Fruit fly (Drosophila melanogaster) whole organism, prepupa: Measurements from ENCODE around the gene gpp.

Experiments
- CG11762 ChIP-seq: fragments of 200-800 bp; sonication (Bioruptor generic); optimal IDR thresholded peaks from 3 replicates; lab custom pipeline; 2016; ENCODE audit warnings: missing biosample characterization, missing genetic modification characterization; ENCODE audit not compliant: insufficient read depth
- CG11902 ChIP-seq: fragments of 200-800 bp; sonication (Bioruptor generic); optimal IDR thresholded peaks from 3 replicates; lab custom pipeline; 2016; ENCODE audit warnings: missing biosample characterization, missing genetic modification characterization
- CG3032 ChIP-seq: fragments of 200-800 bp; optimal IDR thresholded peaks from 2 replicates; lab custom pipeline; 2019; ENCODE audit warnings: missing biosample characterization, mild to moderate bottlenecking, missing genetic modification characterization, moderate library complexity
- CG3919 ChIP-seq: fragments of 200-800 bp; sonication (Bioruptor generic); optimal IDR thresholded peaks from 3 replicates; lab custom pipeline; 2016; ENCODE audit warnings: missing biosample characterization, missing genetic modification characterization
- CG6792 ChIP-seq: fragments of 200-800 bp; sonication (Bioruptor generic); optimal IDR thresholded peaks from 3 replicates; lab custom pipeline; 2016; ENCODE audit warnings: missing biosample characterization, missing genetic modification characterization
- CG6808 ChIP-seq: fragments of 200-800 bp; sonication (Bioruptor generic); optimal IDR thresholded peaks from 3 replicates; lab custom pipeline; 2017; ENCODE audit warnings: missing biosample characterization, missing genetic modification characterization, mild to moderate bottlenecking, moderate library complexity, missing genetic modification reagents
- Lpt ChIP-seq: fragments of 200-800 bp; sonication (Bioruptor generic); optimal IDR thresholded peaks from 3 replicates; lab custom pipeline; 2016; ENCODE audit warnings: missing biosample characterization, missing genetic modification characterization
- Met ChIP-seq: fragments of 200-800 bp; sonication (Bioruptor generic); optimal IDR thresholded peaks from 3 replicates; lab custom pipeline; 2016; ENCODE audit warnings: missing biosample characterization, missing genetic modification characterization
- Smox ChIP-seq: fragments of 200-800 bp; sonication (Bioruptor generic); optimal IDR thresholded peaks from 3 replicates; lab custom pipeline; 2016; ENCODE audit warnings: missing biosample characterization, missing genetic modification characterization
- achi ChIP-seq: fragments of 200-800 bp; sonication (Bioruptor generic); optimal IDR thresholded peaks from 3 replicates; lab custom pipeline; 2016; ENCODE audit warnings: missing biosample characterization, missing genetic modification characterization
- acj6 ChIP-seq: fragments of 200-800 bp; sonication (Bioruptor generic); optimal IDR thresholded peaks from 3 replicates; lab custom pipeline; 2016; ENCODE audit warnings: missing biosample characterization, missing genetic modification characterization
- dac ChIP-seq: fragments of 200-800 bp; sonication (Bioruptor generic); optimal IDR thresholded peaks from 2 replicates; lab custom pipeline; 2017; ENCODE audit warnings: missing biosample characterization, mild to moderate bottlenecking, missing genetic modification characterization
- esn ChIP-seq: fragments of 200-800 bp; sonication (Bioruptor generic); optimal IDR thresholded peaks from 2 replicates; lab custom pipeline; 2016; ENCODE audit warnings: missing biosample characterization, mild to moderate bottlenecking, missing genetic modification characterization, moderate library complexity
- pdm3 ChIP-seq: fragments of 200-800 bp; sonication (Bioruptor generic); optimal IDR thresholded peaks from 3 replicates; lab custom pipeline; 2016; ENCODE audit warnings: missing biosample characterization, missing genetic modification characterization

- TF ChIP-seq achi (GFP tag; lab: Kevin White, UChicago) (no peak), Smox (no peak), acj6 (GFP tag; lab: Kevin White, UChicago) (no peak), Lpt (no peak), CG11902 (no peak), CG3919 (GFP tag; lab: Kevin White, UChicago) (no peak), pdm3 (no peak), Met (no peak), CG3032 (tag; lab: Kevin White, UChicago) (no peak), dac (GFP tag; lab: Kevin White, UChicago) (no peak), esn (GFP tag; lab: Kevin White, UChicago) (no peak), CG6808 (GFP tag; lab: Kevin White, UChicago) (no peak), CG11762 (GFP tag; lab: Kevin White, UChicago) (no peak), CG6792 (GFP tag; lab: Kevin White, UChicago) (no peak)
These were observed 29.2 kb upstream of the gpp start, which contains the start of gene CG42537 for dm6 chr3R:6377497-6377896.
